Worm (Caenorhabditis elegans): Measurements from ENCODE around the gene F10E9.2.

The F10E9.2 gene

ce11 chrIII:8312393-8312792 is at the start of gene F10E9.2:
TSS of gene F10E9.2 (plus strand) at chrIII:8312693.
- TF ChIP-seq mep-1 (tag; optimal IDR thresholded peaks at IDR 0.05): peak; percentile 2
- no peak for TF ChIP-seq duxl-1 (tag; optimal IDR thresholded peaks at IDR 0.05; ENCODE audit: poor library complexity)

- TF ChIP-seq pqm-1 (tag; optimal IDR thresholded peaks at IDR 0.05) (no peak), cey-2 (tag; optimal IDR thresholded peaks at IDR 0.05; ENCODE audit: borderline replicate concordance, insufficient read depth) (no peak), Y75B8A.6 (GFP tag; IDR thresholded peaks at IDR 0.05) (no peak), T26A8.4 (GFP tag; IDR thresholded peaks at IDR 0.05) (no peak), jun-1 (tag; optimal IDR thresholded peaks at IDR 0.05) (no peak), mxl-3 (GFP tag; optimal IDR thresholded peaks at IDR 0.05) (no peak), egl-27 (tag; optimal IDR thresholded peaks at IDR 0.05) (no peak), ceh-44 (GFP tag; IDR thresholded peaks at IDR 0.05) (no peak), lin-38 (GFP tag; IDR thresholded peaks at IDR 0.05) (no peak), ceh-20 (GFP tag; IDR thresholded peaks at IDR 0.05) (no peak), unc-62 (GFP tag; optimal IDR thresholded peaks at IDR 0.05 in 1 of 2) (peak in 1 of 2 experiments; percentile 23), unc-62 (tag; optimal IDR thresholded peaks at IDR 0.05) (no peak), aly-2 (tag; optimal IDR thresholded peaks at IDR 0.05) (no peak), nhr-28 (tag; optimal IDR thresholded peaks at IDR 0.05) (peak; percentile 37), nhr-41 (GFP tag; IDR thresholded peaks at IDR 0.05) (no peak), unc-39 (tag; optimal IDR thresholded peaks at IDR 0.05) (no peak), snpc-1.2 (GFP tag; IDR thresholded peaks at IDR 0.05) (no peak), lin-39 (tag; optimal IDR thresholded peaks at IDR 0.05) (no peak)
Observed at ce11 chrIII:8263377-8263776, 49.1 kb upstream of the F10E9.2 start, which contains the start of gene col-91. TSS of gene col-91 (minus strand) at chrIII:8263664.

- TF ChIP-seq T20F7.1 (GFP tag; optimal IDR thresholded peaks at IDR 0.05): peak; percentile 29
- TF ChIP-seq hmg-1.1 (GFP tag; IDR thresholded peaks at IDR 0.05): no peak
- TF ChIP-seq lin-38 (GFP tag; IDR thresholded peaks at IDR 0.05): peak; percentile 94
- TF ChIP-seq lin-29 (GFP tag; IDR thresholded peaks at IDR 0.05): no peak
- TF ChIP-seq hlh-30 (tag; optimal IDR thresholded peaks at IDR 0.05; ENCODE audit: insufficient read depth): peak; percentile 2
- TF ChIP-seq mes-2 (tag; optimal IDR thresholded peaks at IDR 0.05; ENCODE audit: poor library complexity, severe bottlenecking): peak; percentile 61
- peak; percentile 31 for TF ChIP-seq dpl-1 (GFP tag; optimal IDR thresholded peaks at IDR 0.05)
Observed at ce11 chrIII:8265753-8266152, 46.7 kb upstream of the F10E9.2 start, which contains the start of gene mrps-9. TSS of gene mrps-9 (plus strand) at chrIII:8266062.

- TF ChIP-seq nhr-102 (tag; optimal IDR thresholded peaks at IDR 0.05): no peak
- no peak for TF ChIP-seq ZK337.2 (GFP tag; IDR thresholded peaks at IDR 0.05)
- peak in 1 of 2 experiments; percentile 61 for TF ChIP-seq lsy-2 (tag; optimal IDR thresholded peaks at IDR 0.05)
- TF ChIP-seq nhr-28 (tag; optimal IDR thresholded peaks at IDR 0.05): peak; percentile 51
- peak; percentile 39; the same call in 1 of the 2 replicates for TF ChIP-seq lin-38 (GFP tag; IDR thresholded peaks at IDR 0.05)
- no peak for TF ChIP-seq pha-4 (GFP tag; IDR thresholded peaks at IDR 0.05)
- TF ChIP-seq pha-4 (tag; optimal IDR thresholded peaks at IDR 0.05): peak; percentile 45
- peak; percentile 55 for TF ChIP-seq hlh-30 (tag; optimal IDR thresholded peaks at IDR 0.05; ENCODE audit: insufficient read depth)
- peak; percentile 67 for TF ChIP-seq mes-2 (tag; optimal IDR thresholded peaks at IDR 0.05; ENCODE audit: poor library complexity, severe bottlenecking)
- no peak for TF ChIP-seq madf-5 (GFP tag; IDR thresholded peaks at IDR 0.05)
- peak; percentile 38 for TF ChIP-seq hlh-11 (tag; optimal IDR thresholded peaks at IDR 0.05)
- TF ChIP-seq unc-62 (GFP tag; optimal IDR thresholded peaks at IDR 0.05 in 1 of 2): peak in 1 of 2 experiments; percentile 57
- TF ChIP-seq unc-62 (tag; optimal IDR thresholded peaks at IDR 0.05): no peak
- peak; percentile 28 for TF ChIP-seq dve-1 (tag; optimal IDR thresholded peaks at IDR 0.05; ENCODE audit: insufficient read depth)
- TF ChIP-seq rbr-2 (tag; optimal IDR thresholded peaks at IDR 0.05): no peak
- TF ChIP-seq daf-16 (GFP tag; optimal IDR thresholded peaks at IDR 0.05): no peak
- TF ChIP-seq daf-16 (tag; optimal IDR thresholded peaks at IDR 0.05): peak; percentile 15
Observed at ce11 chrIII:8268296-8268695, 44.2 kb upstream of the F10E9.2 start, which contains the start of the genes F09G8.7 and crn-7. TSS of gene F09G8.7 (minus strand) at chrIII:8268355. TSS of gene crn-7 (plus strand) at chrIII:8268531.

Data from whole organism, L4 larva.